Fruit fly (Drosophila melanogaster) S2 (cell line): Measurements from ENCODE around the gene lft.

ENCODE experiments used
- CG8478 ChIP-seq: fragments of >200 bp; optimal IDR thresholded peaks from 2 replicates; lab custom pipeline; 2018
- CTCF ChIP-seq, 2 experiments: fragments of >200 bp; optimal IDR thresholded peaks; 2 replicates each; lab custom pipeline; 2018

lft gene

DNA sequence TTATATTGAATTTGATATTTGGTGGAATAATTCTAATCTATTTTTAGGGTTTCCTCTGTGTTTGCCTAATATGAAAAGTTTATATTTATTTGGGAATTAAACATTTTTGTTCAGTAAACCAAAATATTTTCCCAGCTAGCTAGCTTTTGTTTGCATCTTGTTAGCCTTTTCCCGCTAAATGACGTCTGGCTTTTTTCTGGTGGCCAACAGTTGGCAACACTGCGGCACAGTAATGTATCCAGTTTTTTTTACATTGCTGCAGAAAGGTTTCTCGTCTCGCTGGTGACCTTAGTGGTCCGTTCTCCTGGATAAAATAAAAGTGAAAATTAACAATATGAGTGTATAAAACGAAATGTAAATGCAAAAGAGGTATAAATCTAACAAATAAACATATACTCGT is at the start of gene lft:
lft (plus strand) TSS at position 243 of the 400 bp plus-strand sequence.
- no peak for TF ChIP-seq CG8478 (lab: Kevin White, UChicago)
- TF ChIP-seq CTCF (optimal IDR thresholded peaks at IDR 0.05; lab: Kevin White, UChicago), result no peak

DNA sequence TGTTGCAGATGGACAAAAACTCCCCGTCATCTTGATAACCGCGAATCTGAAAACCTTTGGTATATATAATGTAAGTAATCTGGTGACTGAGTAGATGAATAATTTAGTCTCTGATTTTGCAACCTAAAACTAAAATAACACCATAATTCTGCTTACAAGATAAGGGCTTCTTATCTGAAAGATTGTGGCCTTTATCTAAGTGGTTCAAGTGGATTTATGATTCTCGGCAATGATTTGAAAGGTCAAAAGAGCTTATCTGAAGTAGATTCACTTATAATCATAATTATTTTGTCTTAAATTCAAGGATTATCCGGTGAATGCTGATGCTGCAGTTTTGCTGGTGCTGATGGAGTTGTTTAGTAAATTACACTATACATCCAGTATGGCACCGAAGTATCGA is 48.4 kb upstream of the lft start:
- no peak for TF ChIP-seq CG8478 (lab: Kevin White, UChicago)
- no peak for TF ChIP-seq CTCF (optimal IDR thresholded peaks at IDR 0.05; lab: Kevin White, UChicago)

DNA sequence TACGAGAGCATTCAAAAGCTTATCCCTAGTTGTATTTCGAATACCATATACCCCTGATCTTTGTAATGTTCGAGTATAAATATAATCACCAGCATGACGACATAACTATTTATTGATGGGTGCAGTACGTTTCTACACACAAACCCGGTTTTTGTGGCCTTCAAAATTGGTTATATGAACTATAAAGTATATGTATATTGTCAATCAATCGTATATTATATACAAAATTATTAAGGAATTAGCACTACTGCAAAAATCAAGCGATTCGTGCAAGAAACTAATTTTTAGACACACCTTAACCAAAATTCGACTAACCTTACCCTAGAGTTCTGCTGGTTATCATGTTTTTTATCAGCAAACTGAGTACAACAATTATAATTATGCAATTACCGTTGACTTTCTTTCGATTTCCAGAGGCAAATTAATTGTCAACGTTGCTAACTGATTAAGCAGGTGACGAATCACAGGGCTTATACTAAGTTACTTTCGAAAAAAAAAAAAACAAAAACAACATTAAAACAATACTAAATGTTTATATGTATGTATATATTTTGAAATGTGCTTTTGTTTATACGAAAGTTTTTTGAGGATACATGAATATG is 44.0 kb upstream of the lft start:
- TF ChIP-seq CTCF (optimal IDR thresholded peaks at IDR 0.05; lab: Kevin White, UChicago) (no peak), CG8478 (lab: Kevin White, UChicago) (no peak)

dm6 chr2L:10321036-10321583 is 43.2 kb upstream of the lft start:
- TF ChIP-seq CG8478 (lab: Kevin White, UChicago) (no peak), CTCF (optimal IDR thresholded peaks at IDR 0.05; lab: Kevin White, UChicago) (no peak)

dm6 chr2L:10321612-10322011 is 42.7 kb upstream of the lft start:
- TF ChIP-seq CG8478 (lab: Kevin White, UChicago), result no peak
- TF ChIP-seq CTCF (optimal IDR thresholded peaks at IDR 0.05; lab: Kevin White, UChicago), result no peak

DNA sequence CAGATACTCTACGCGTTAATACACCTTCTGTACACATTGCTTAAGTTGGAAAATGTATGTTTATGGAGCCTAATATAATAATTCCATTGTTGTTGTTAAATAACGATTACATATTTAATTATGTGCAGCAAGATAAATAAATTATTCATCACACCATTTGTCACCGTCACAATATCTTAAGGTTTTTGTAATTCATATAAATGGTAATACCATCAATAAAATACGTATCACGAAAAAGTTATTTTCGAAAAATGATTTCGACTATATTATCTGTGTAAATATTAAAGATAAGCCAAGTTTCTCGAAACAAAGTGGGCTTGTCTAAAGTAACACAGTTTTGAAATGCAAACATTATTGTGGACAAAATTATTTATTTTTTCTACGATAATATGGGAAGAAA is 42.1 kb upstream of the lft start, which contains the start of gene CG4995:
CG4995 (plus strand) TSS at position 301 of the 400 bp plus-strand sequence.
- TF ChIP-seq CG8478 (lab: Kevin White, UChicago), result no peak
- TF ChIP-seq CTCF (optimal IDR thresholded peaks at IDR 0.05; lab: Kevin White, UChicago), result no peak

DNA sequence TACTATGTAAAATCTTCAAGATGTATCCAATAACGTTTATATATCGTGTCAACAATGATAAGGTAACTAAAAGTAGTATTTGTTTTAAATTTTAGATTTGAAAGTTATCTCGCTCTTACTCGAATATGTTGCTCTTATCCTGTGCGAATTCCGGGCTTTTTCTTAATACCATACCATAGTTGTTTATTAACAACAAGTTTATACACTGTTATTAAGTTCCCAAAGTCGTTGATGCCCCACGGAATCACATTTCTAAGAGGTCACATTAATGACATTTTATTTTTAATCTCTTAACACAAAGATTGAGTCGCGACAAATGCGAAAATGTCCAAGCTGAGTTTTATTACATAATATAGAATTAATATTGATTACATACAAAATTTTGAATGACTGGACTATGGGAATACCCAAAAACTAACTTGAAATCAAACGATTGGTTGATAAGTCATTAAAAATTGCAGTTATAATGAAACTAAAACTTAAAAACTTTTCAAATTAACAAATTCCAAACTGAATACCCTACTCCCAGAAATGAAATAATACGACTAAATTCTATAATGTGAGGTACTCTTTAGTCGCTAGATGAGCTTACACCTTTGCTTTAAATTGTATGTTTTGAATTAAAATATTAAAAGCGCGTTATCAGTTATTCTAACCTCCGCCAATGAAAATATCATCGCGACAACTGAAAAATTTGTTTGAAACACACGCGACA is 41.3 kb upstream of the lft start, which contains the start of gene CG5381:
CG5381 (minus strand) TSS at position 330 of the 715 bp plus-strand sequence.
- TF ChIP-seq CG8478 (lab: Kevin White, UChicago) (no peak), CTCF (optimal IDR thresholded peaks at IDR 0.05; lab: Kevin White, UChicago) (no peak)

DNA sequence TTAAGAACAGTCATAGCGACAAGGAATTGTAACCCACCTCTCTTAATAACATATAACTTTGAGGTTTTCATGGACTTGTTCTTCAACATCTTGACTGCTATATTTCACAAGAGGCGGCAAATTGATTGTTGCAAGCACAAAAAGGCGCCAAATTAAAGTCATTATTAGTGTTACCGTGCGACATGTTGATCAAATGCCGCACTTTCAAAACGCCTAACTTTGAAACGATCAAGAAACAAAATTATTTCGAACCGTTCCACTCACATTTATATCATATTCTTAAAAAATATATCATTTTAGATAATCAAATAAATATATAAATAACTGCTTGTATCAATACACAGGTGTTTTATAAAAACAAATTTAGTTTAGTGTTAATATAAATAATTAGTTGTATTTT is 36.5 kb upstream of the lft start, which contains the start of gene RnrL:
RnrL (minus strand) TSS at position 154 of the 400 bp plus-strand sequence.
- TF ChIP-seq CTCF (optimal IDR thresholded peaks at IDR 0.05; lab: Kevin White, UChicago) (no peak), CG8478 (lab: Kevin White, UChicago) (no peak)

dm6 chr2L:10331066-10331847 is 33.0 kb upstream of the lft start, which contains the start of the genes Schip1 and Cox10:
TSS of gene Schip1 (minus strand) at chr2L:10331116.
TSS of gene Cox10 (plus strand) at chr2L:10331471.
- TF ChIP-seq CTCF (optimal IDR thresholded peaks at IDR 0.05; lab: Kevin White, UChicago), result no peak
- no peak for TF ChIP-seq CG8478 (lab: Kevin White, UChicago)

- no peak for TF ChIP-seq CG8478 (lab: Kevin White, UChicago)
- peak in 1 of 2 experiments; percentile 1 for TF ChIP-seq CTCF (optimal IDR thresholded peaks at IDR 0.05; lab: Kevin White, UChicago)
Measured at dm6 chr2L:10333091-10333991, 30.9 kb upstream of the lft start, which contains the start of gene GATAd. TSS of gene GATAd (plus strand) at chr2L:10333734.

DNA sequence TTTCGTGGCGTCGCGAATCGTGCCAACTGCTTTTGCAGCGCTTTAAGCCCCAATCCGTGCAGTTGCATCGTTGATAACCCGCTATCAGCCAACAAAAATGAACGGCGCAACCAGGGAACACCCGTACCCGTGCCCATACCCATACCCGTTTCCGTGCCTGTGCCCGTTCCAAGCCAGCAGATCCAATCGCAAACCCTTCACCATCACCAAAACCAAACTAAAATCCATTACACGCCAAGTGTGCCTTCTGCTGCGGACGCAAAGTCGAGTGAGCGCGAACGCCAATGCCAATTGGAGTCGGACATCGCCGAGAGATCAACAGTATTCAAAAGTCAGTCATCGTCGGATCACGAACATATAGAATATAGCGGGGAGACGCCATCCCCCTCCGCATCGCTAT is 30.1 kb upstream of the lft start:
- TF ChIP-seq CTCF (optimal IDR thresholded peaks at IDR 0.05; lab: Kevin White, UChicago) (no peak), CG8478 (lab: Kevin White, UChicago) (no peak)

DNA sequence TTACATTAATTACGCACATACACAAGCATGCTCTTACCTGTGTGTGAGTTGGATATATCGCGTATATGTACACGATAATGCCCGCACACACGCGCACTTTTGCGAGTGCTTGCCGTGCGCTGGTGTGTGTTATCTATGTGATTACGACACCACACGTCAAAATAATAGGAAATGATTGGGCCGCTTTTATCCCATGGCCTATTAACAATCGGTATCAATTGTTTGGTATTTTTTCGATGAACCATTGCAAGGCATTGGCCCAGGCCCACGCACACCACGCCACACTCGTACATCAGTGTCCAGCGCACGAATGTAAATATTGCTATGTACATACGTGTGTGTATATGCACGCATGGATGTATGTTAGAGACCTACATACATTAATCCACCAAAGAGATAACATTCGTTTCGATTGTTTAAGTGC is 29.4 kb upstream of the lft start:
- TF ChIP-seq CTCF (optimal IDR thresholded peaks at IDR 0.05; lab: Kevin White, UChicago) (no peak), CG8478 (lab: Kevin White, UChicago) (no peak)

DNA sequence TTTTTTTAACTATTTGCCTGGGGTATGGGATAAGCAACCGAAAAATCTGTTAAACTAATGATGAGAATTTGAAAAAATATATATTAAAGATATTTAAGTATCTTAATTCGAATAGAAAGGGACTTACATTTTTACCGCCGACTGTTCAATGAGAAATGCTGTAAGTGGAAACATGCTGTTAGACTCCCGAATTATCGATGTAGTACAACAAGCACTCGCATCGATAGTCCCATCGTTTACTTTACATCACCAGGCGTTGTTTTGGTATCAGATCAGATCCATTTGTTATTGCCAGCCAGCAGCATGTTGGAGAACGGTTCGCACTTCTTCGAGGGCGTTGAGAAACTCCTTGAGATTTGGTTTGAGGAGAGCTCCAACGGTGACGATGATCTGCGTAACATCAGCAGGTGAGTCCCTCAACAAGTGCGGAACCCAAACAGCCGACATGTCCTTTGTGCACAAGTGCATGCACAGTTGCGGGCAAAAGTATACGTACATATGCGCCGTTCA is 25.0 kb upstream of the lft start, which contains the start of gene SamDC:
SamDC (plus strand) TSS at position 246 of the 510 bp plus-strand sequence.
- TF ChIP-seq CG8478 (lab: Kevin White, UChicago) (no peak), CTCF (optimal IDR thresholded peaks at IDR 0.05; lab: Kevin White, UChicago) (peak in 1 of 2 experiments; percentile 15)
